Fruit fly (Drosophila melanogaster) whole organism, embryonic: ENCODE data around the gene RluA-1.

Experiments
- Asciz ChIP-seq: fragments of 200-800 bp; sonication (Bioruptor generic); optimal IDR thresholded peaks from 2 replicates; lab custom pipeline; 2017; ENCODE audit warnings: missing biosample characterization, mild to moderate bottlenecking, missing genetic modification characterization, missing genetic modification reagents
- Bdp1 ChIP-seq: fragments of 200-800 bp; sonication (Bioruptor generic); optimal IDR thresholded peaks from 3 replicates; lab custom pipeline; 2016; ENCODE audit warnings: missing biosample characterization, missing genetic modification characterization
- BtbVII ChIP-seq: fragments of 200-800 bp; sonication (Bioruptor generic); optimal IDR thresholded peaks from 3 replicates; lab custom pipeline; 2017; ENCODE audit warnings: missing biosample characterization, mild to moderate bottlenecking, missing genetic modification characterization
- CG10565 ChIP-seq: fragments of 200-800 bp; sonication (Bioruptor generic); optimal IDR thresholded peaks from 3 replicates; lab custom pipeline; 2016; ENCODE audit warnings: missing biosample characterization, mild to moderate bottlenecking, missing genetic modification characterization
- CG10654 ChIP-seq: fragments of 200-800 bp; sonication (Bioruptor generic); optimal IDR thresholded peaks from 2 replicates; lab custom pipeline; 2016; ENCODE audit warnings: missing biosample characterization, missing genetic modification characterization
- CG11504 ChIP-seq: fragments of 200-800 bp; sonication (Bioruptor generic); optimal IDR thresholded peaks from 3 replicates; lab custom pipeline; 2019; ENCODE audit warnings: missing biosample characterization, mild to moderate bottlenecking, missing genetic modification characterization, moderate library complexity
- CG18599 ChIP-seq: fragments of 200-800 bp; sonication (Bioruptor generic); optimal IDR thresholded peaks from 3 replicates; lab custom pipeline; 2017; ENCODE audit warnings: missing biosample characterization, missing genetic modification characterization, mild to moderate bottlenecking, moderate library complexity, missing genetic modification reagents
- CG2875 ChIP-seq: fragments of 200-800 bp; sonication (Bioruptor generic); optimal IDR thresholded peaks from 2 replicates; lab custom pipeline; 2017; ENCODE audit warnings: missing biosample characterization, mild to moderate bottlenecking, missing genetic modification characterization, missing genetic modification reagents
- CG31224 ChIP-seq: fragments of 200-800 bp; sonication (Bioruptor generic); IDR thresholded peaks from 2 replicates; pipeline ENCODE4 v1.3.6; 2022; ENCODE audit warnings: missing biosample characterization, missing genetic modification characterization
- CG32772 ChIP-seq: fragments of 200-800 bp; sonication (Bioruptor generic); IDR thresholded peaks from 2 replicates; pipeline ENCODE4 v1.3.6; 2022; ENCODE audit warnings: missing biosample characterization, missing genetic modification characterization
- CG4328 ChIP-seq: fragments of 200-800 bp; sonication (Bioruptor generic); optimal IDR thresholded peaks from 3 replicates; lab custom pipeline; 2017; ENCODE audit warnings: missing biosample characterization, missing genetic modification reagents, missing genetic modification characterization
- CG4730 ChIP-seq: fragments of 200-800 bp; sonication (Bioruptor generic); IDR thresholded peaks from 2 replicates; pipeline ENCODE4 v1.3.6; 2022; ENCODE audit warnings: missing biosample characterization, missing genetic modification characterization
- CG6689 ChIP-seq: fragments of 200-800 bp; sonication (Bioruptor generic); IDR thresholded peaks from 2 replicates; pipeline ENCODE4 v1.3.6; 2022; ENCODE audit warnings: missing biosample characterization, missing genetic modification characterization
- CG6791 ChIP-seq: fragments of 200-800 bp; sonication (Bioruptor generic); IDR thresholded peaks from 3 replicates; pipeline ENCODE4 v1.3.6; 2022; ENCODE audit warnings: missing biosample characterization, missing genetic modification characterization; ENCODE audit not compliant: partially characterized antibody
- CG7839 ChIP-seq: fragments of 200-800 bp; sonication (Bioruptor generic); optimal IDR thresholded peaks from 3 replicates; lab custom pipeline; 2018; ENCODE audit warnings: missing biosample characterization, mild to moderate bottlenecking, missing genetic modification characterization, moderate library complexity
- CG9215 ChIP-seq: fragments of 200-800 bp; sonication (Bioruptor generic); IDR thresholded peaks from 2 replicates; pipeline ENCODE4 v1.3.6; 2022; ENCODE audit warnings: missing biosample characterization, missing genetic modification characterization
- CG9609 ChIP-seq: fragments of 200-800 bp; sonication (Bioruptor generic); optimal IDR thresholded peaks from 3 replicates; lab custom pipeline; 2016; ENCODE audit warnings: missing biosample characterization, missing genetic modification characterization
- CG9817 ChIP-seq: fragments of 200-800 bp; sonication (Bioruptor generic); optimal IDR thresholded peaks from 2 replicates; lab custom pipeline; 2018; ENCODE audit warnings: missing biosample characterization, mild to moderate bottlenecking, missing genetic modification characterization, moderate library complexity
- Dad ChIP-seq: fragments of 200-800 bp; sonication (Bioruptor generic); optimal IDR thresholded peaks from 3 replicates; lab custom pipeline; 2016; ENCODE audit warnings: missing biosample characterization, missing genetic modification characterization
- Dref ChIP-seq: fragments of 200-800 bp; sonication (Bioruptor generic); IDR thresholded peaks from 2 replicates; pipeline ENCODE4 v1.3.6; 2022; ENCODE audit warnings: missing biosample characterization, missing genetic modification characterization
- MESR4 ChIP-seq: fragments of 200-800 bp; sonication (Bioruptor generic); optimal IDR thresholded peaks from 2 replicates; lab custom pipeline; 2018; ENCODE audit warnings: missing biosample characterization, mild to moderate bottlenecking, missing genetic modification characterization, moderate library complexity
- MTF-1 ChIP-seq: fragments of 200-800 bp; sonication (Bioruptor generic); optimal IDR thresholded peaks from 2 replicates; lab custom pipeline; 2018; ENCODE audit warnings: missing biosample characterization, mild to moderate bottlenecking, missing genetic modification characterization, borderline replicate concordance
- Mrtf ChIP-seq: fragments of 200-800 bp; sonication (Bioruptor generic); IDR thresholded peaks from 3 replicates; pipeline ENCODE4 v1.3.6; 2022; ENCODE audit warnings: missing biosample characterization, missing genetic modification characterization
- NC2β ChIP-seq: fragments of 200-800 bp; sonication (Bioruptor generic); optimal IDR thresholded peaks from 2 replicates; lab custom pipeline; 2016; ENCODE audit warnings: missing biosample characterization, missing genetic modification characterization
- NK7.1 ChIP-seq: fragments of 200-800 bp; sonication (Bioruptor generic); optimal IDR thresholded peaks from 3 replicates; lab custom pipeline; 2016; ENCODE audit warnings: missing biosample characterization, missing genetic modification characterization
- Oli ChIP-seq: fragments of 200-800 bp; sonication (Bioruptor generic); optimal IDR thresholded peaks from 2 replicates; lab custom pipeline; 2018; ENCODE audit warnings: missing biosample characterization, mild to moderate bottlenecking, missing genetic modification characterization, moderate library complexity
- Ptx1 ChIP-seq: fragments of 200-800 bp; sonication (Bioruptor generic); IDR thresholded peaks from 2 replicates; pipeline ENCODE4 v1.3.6; 2022; ENCODE audit warnings: missing biosample characterization, missing genetic modification characterization
- Xbp1 ChIP-seq: fragments of 200-800 bp; sonication (Bioruptor generic); optimal IDR thresholded peaks from 3 replicates; lab custom pipeline; 2016; ENCODE audit warnings: missing biosample characterization, mild to moderate bottlenecking, missing genetic modification characterization
- ab ChIP-seq: fragments of 200-800 bp; sonication (Bioruptor generic); optimal IDR thresholded peaks from 2 replicates; lab custom pipeline; 2016; ENCODE audit warnings: missing biosample characterization, missing genetic modification characterization
- br ChIP-seq: fragments of >200 bp; optimal IDR thresholded peaks from 2 replicates; lab custom pipeline; 2017
- cato ChIP-seq: fragments of 200-800 bp; sonication (Bioruptor generic); optimal IDR thresholded peaks from 2 replicates; lab custom pipeline; 2016; ENCODE audit warnings: missing biosample characterization, missing genetic modification characterization, borderline replicate concordance
- chif ChIP-seq, 2 experiments: fragments of 200-800 bp; sonication (Bioruptor generic); optimal IDR thresholded peaks; 3 replicates each; lab custom pipeline; 2016; ENCODE audit warnings: missing biosample characterization in 2 of 2, missing genetic modification characterization in 2 of 2
- dimm ChIP-seq: fragments of 200-800 bp; sonication (Bioruptor generic); IDR thresholded peaks from 2 replicates; pipeline ENCODE4 v1.3.6; 2022; ENCODE audit warnings: missing biosample characterization, missing genetic modification characterization
- dmrt99B ChIP-seq: fragments of 200-800 bp; sonication (Bioruptor generic); optimal IDR thresholded peaks from 2 replicates; lab custom pipeline; 2018; ENCODE audit warnings: missing biosample characterization, mild to moderate bottlenecking, missing genetic modification characterization, moderate library complexity
- ewg ChIP-seq: fragments of 200-800 bp; sonication (Bioruptor generic); optimal IDR thresholded peaks from 3 replicates; lab custom pipeline; 2017; ENCODE audit warnings: mild to moderate bottlenecking, missing biosample characterization, missing genetic modification reagents, missing genetic modification characterization
- fd102C ChIP-seq: fragments of 200-800 bp; sonication (Bioruptor generic); optimal IDR thresholded peaks from 2 replicates; lab custom pipeline; 2018; ENCODE audit warnings: missing biosample characterization, mild to moderate bottlenecking, missing genetic modification characterization, moderate library complexity
- ftz-f1 ChIP-seq: fragments of 200-800 bp; sonication (Bioruptor generic); optimal IDR thresholded peaks from 2 replicates; lab custom pipeline; 2016; ENCODE audit warnings: missing biosample characterization, missing genetic modification characterization
- fu2 ChIP-seq: fragments of 200-800 bp; sonication (Bioruptor generic); optimal IDR thresholded peaks from 2 replicates; lab custom pipeline; 2016; ENCODE audit warnings: missing biosample characterization, missing genetic modification characterization
- hth ChIP-seq: fragments of >200 bp; optimal IDR thresholded peaks from 2 replicates; lab custom pipeline; 2017; ENCODE audit warnings: inconsistent platforms
- mirr ChIP-seq: fragments of 200-800 bp; sonication (Bioruptor generic); optimal IDR thresholded peaks from 3 replicates; lab custom pipeline; 2018; ENCODE audit warnings: missing biosample characterization, mild to moderate bottlenecking, missing genetic modification characterization
- p53 ChIP-seq: fragments of 200-800 bp; sonication (Bioruptor generic); optimal IDR thresholded peaks from 2 replicates; lab custom pipeline; 2016; ENCODE audit warnings: missing biosample characterization, missing genetic modification characterization
- pnt ChIP-seq: fragments of 200-800 bp; sonication (Bioruptor generic); optimal IDR thresholded peaks from 3 replicates; lab custom pipeline; 2016; ENCODE audit warnings: missing biosample characterization, missing genetic modification characterization
- psq ChIP-seq: fragments of 200-800 bp; sonication (Bioruptor generic); optimal IDR thresholded peaks from 2 replicates; lab custom pipeline; 2017; ENCODE audit warnings: missing biosample characterization, missing genetic modification characterization
- rib ChIP-seq: fragments of 200-800 bp; sonication (Bioruptor generic); IDR thresholded peaks from 2 replicates; pipeline ENCODE4 v1.3.6; 2022; ENCODE audit warnings: missing biosample characterization, missing genetic modification characterization
- sima ChIP-seq: fragments of 200-800 bp; sonication (Bioruptor generic); optimal IDR thresholded peaks from 2 replicates; lab custom pipeline; 2016; ENCODE audit warnings: missing biosample characterization, missing genetic modification characterization
- ssp ChIP-seq: fragments of 200-800 bp; sonication (Bioruptor generic); IDR thresholded peaks from 2 replicates; pipeline ENCODE4 v1.3.6; 2022; ENCODE audit warnings: missing biosample characterization, missing genetic modification characterization
- unc-4 ChIP-seq: fragments of 200-800 bp; sonication (Bioruptor generic); IDR thresholded peaks from 2 replicates; pipeline ENCODE4 v1.3.6; 2022; ENCODE audit warnings: missing biosample characterization, missing genetic modification characterization; ENCODE audit not compliant: partially characterized antibody
- usp ChIP-seq: fragments of >200 bp; optimal IDR thresholded peaks from 2 replicates; lab custom pipeline; 2017; ENCODE audit warnings: missing biosample characterization, missing genetic modification characterization
- vfl ChIP-seq: fragments of 200-800 bp; sonication (Bioruptor generic); optimal IDR thresholded peaks from 2 replicates; lab custom pipeline; 2016; ENCODE audit warnings: missing biosample characterization, missing genetic modification characterization
- zen2 ChIP-seq: fragments of 200-800 bp; sonication (Bioruptor generic); IDR thresholded peaks from 3 replicates; pipeline ENCODE4 v1.3.6; 2022; ENCODE audit warnings: missing biosample characterization, missing genetic modification characterization; ENCODE audit not compliant: partially characterized antibody

The RluA-1 gene

DNA sequence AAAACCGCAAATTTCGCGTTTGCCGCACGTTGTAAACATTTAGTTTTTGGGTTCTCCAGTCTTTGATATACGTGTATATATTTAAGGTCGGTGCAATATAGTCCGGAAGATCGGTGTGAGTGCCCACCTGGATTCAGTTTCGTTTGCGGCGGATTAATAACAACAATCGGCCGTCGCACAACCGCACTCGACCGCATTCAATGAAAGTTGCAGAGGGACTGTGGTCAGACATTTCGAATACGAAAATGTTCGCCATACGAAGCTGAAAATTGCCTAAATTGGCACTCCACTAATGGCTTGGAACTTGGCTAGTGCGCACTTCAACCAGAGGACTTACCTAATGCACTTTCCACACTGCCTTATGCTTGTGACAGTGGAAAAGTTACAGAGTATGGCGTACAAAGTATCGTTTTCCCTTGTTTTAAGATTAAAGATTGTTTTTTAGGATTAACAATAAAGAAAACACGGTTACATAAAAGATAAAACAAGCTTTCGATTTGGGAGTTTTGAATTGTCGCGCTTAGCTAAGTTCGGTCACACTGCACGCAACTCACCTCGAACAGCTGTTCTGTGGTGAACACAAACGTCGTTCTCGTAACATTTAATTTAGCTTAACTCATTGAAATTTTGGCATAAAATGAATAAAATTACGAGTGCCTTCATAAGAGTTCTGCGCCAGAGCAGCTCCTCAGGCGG is 32.6 kb upstream of the RluA-1 start, which contains the start of the genes Myo31DF and CG6094 (continued):
- TF ChIP-seq chif (GFP tag; optimal IDR thresholded peaks at IDR 0.05; lab: Kevin White, UChicago) (peak in 1 of 2 experiments; percentile 43), NK7.1 (GFP tag; lab: Kevin White, UChicago) (no peak), ab (GFP tag; lab: Kevin White, UChicago) (no peak), Dref (GFP tag; lab: Robert Waterston, UW) (no peak; the same call in none of the 2 replicates), pnt (GFP tag; lab: Kevin White, UChicago) (peak; percentile 7), hth (no peak), vfl (GFP tag; lab: Kevin White, UChicago) (peak; percentile 27), CG2875 (GFP tag; lab: Kevin White, UChicago) (no peak), ftz-f1 (GFP tag; lab: Kevin White, UChicago) (peak; percentile 48), psq (GFP tag; lab: Kevin White, UChicago) (no peak), CG6791 (GFP tag; lab: Robert Waterston, UW) (peak; percentile 68; the same call in 2 of the 3 replicates), Oli (no peak), dimm (GFP tag; lab: Robert Waterston, UW) (no peak), NC2β (GFP tag; lab: Kevin White, UChicago) (peak; percentile 39), Asciz (no peak), Ptx1 (GFP tag; lab: Robert Waterston, UW) (peak; percentile 22; the same call in 1 of the 2 replicates), Dad (GFP tag; lab: Kevin White, UChicago) (peak; percentile 55), ewg (GFP tag; lab: Kevin White, UChicago) (peak; percentile 41), Bdp1 (GFP tag; lab: Kevin White, UChicago) (peak; percentile 43), sima (GFP tag; lab: Kevin White, UChicago) (no peak), CG11504 (tag; lab: Kevin White, UChicago) (peak; percentile 78), zen2 (GFP tag; lab: Robert Waterston, UW) (no peak), CG4328 (peak; percentile 19), CG6689 (GFP tag; lab: Robert Waterston, UW) (no peak), p53 (no peak), fd102C (GFP tag; lab: Kevin White, UChicago) (peak; percentile 40), CG32772 (GFP tag; lab: Robert Waterston, UW) (no peak), unc-4 (peak; percentile 25; the same call in 1 of the 2 replicates), CG31224 (no peak; the same call in 1 of the 2 replicates), fu2 (peak; percentile 43), CG10654 (GFP tag; lab: Kevin White, UChicago) (no peak), ssp (peak; percentile 99), rib (peak; percentile 89), usp (GFP tag; lab: Kevin White, UChicago) (no peak), cato (no peak), MTF-1 (GFP tag; lab: Kevin White, UChicago) (no peak), CG4730 (no peak), MESR4 (GFP tag; lab: Kevin White, UChicago) (peak; percentile 1), Mrtf (GFP tag; lab: Robert Waterston, UW) (no peak), CG7839 (tag; lab: Kevin White, UChicago) (peak; percentile 8), BtbVII (GFP tag; lab: Kevin White, UChicago) (no peak), CG18599 (GFP tag; lab: Kevin White, UChicago) (peak; percentile 1), CG9215 (no peak; the same call in 1 of the 2 replicates), mirr (GFP tag; lab: Kevin White, UChicago) (peak; percentile 32), CG10565 (GFP tag; lab: Kevin White, UChicago) (no peak), CG9609 (GFP tag; lab: Kevin White, UChicago) (peak; percentile 34), dmrt99B (tag; lab: Kevin White, UChicago) (no peak), br (lab: Kevin White, UChicago) (no peak), CG9817 (tag; lab: Kevin White, UChicago) (peak; percentile 13), Xbp1 (GFP tag; lab: Kevin White, UChicago) (peak; percentile 26)
